Fruit fly (Drosophila melanogaster): Measurements from ENCODE around the gene msk.
A peak's percentile ranks its signal among the peaks of the same experiment; 100 is the strongest.

msk gene

dm6 chr3L:8110171-8110570, 5.8 kb upstream of the msk start, which contains the start of gene Nulp1 (continued):
- TF ChIP-seq salm (tag; optimal IDR thresholded peaks at IDR 0.05): no peak
- TF ChIP-seq Myb (GFP tag; optimal IDR thresholded peaks at IDR 0.05): peak; percentile 37
- TF ChIP-seq ci (GFP tag; IDR thresholded peaks at IDR 0.05): peak; percentile 85
- TF ChIP-seq Tbp (GFP tag; optimal IDR thresholded peaks at IDR 0.05): no peak
- TF ChIP-seq CG17612 (GFP tag; IDR thresholded peaks at IDR 0.05): no peak
- TF ChIP-seq BtbVII (GFP tag; optimal IDR thresholded peaks at IDR 0.05): no peak
- TF ChIP-seq CG11093 (GFP tag; IDR thresholded peaks at IDR 0.05): no peak
- no peak for TF ChIP-seq CG17361 (GFP tag; IDR thresholded peaks at IDR 0.05)
- TF ChIP-seq NFAT (GFP tag; IDR thresholded peaks at IDR 0.05): peak; percentile 65; the same call in 1 of the 2 replicates
- TF ChIP-seq wdn (GFP tag; IDR thresholded peaks at IDR 0.05): 0 out of 2 replicates have a peak, but pooled peaks have one; percentile 16
- TF ChIP-seq rib (GFP tag; IDR thresholded peaks at IDR 0.05): peak; percentile 57; the same call in 1 of the 2 replicates
- no peak for TF ChIP-seq caup (GFP tag; optimal IDR thresholded peaks at IDR 0.05; ENCODE audit: severe bottlenecking)
- no peak for TF ChIP-seq esg (GFP tag; conservative IDR thresholded peaks at IDR 0.05)
- TF ChIP-seq scrt (GFP tag; optimal IDR thresholded peaks at IDR 0.05): no peak
- no peak for TF ChIP-seq Hr3 (GFP tag; optimal IDR thresholded peaks at IDR 0.05)
- TF ChIP-seq CG3407 (GFP tag; optimal IDR thresholded peaks at IDR 0.05): no peak
- TF ChIP-seq hbn (GFP tag; IDR thresholded peaks at IDR 0.05; ENCODE audit: partially characterized antibody): no peak
- no peak for TF ChIP-seq CG7987 (GFP tag; optimal IDR thresholded peaks at IDR 0.05)
- TF ChIP-seq CG12391 (tag; optimal IDR thresholded peaks at IDR 0.05): no peak
- no peak for TF ChIP-seq CG4854 (GFP tag; optimal IDR thresholded peaks at IDR 0.05)
- TF ChIP-seq CG3838 (GFP tag; optimal IDR thresholded peaks at IDR 0.05): no peak
- TF ChIP-seq sug (tag; optimal IDR thresholded peaks at IDR 0.05): peak; percentile 70
- peak; percentile 57 for TF ChIP-seq HmgD (GFP tag; optimal IDR thresholded peaks at IDR 0.05)
- TF ChIP-seq phol (tag; optimal IDR thresholded peaks at IDR 0.05): peak; percentile 14
- no peak for TF ChIP-seq Camta (GFP tag; optimal IDR thresholded peaks at IDR 0.05)
- TF ChIP-seq CoRest (tag; optimal IDR thresholded peaks at IDR 0.05): no peak
- TF ChIP-seq CG18011 (GFP tag; optimal IDR thresholded peaks at IDR 0.05): no peak
- no peak for TF ChIP-seq Adf1 (GFP tag; IDR thresholded peaks at IDR 0.05)
- TF ChIP-seq dan (GFP tag; IDR thresholded peaks at IDR 0.05): no peak
- TF ChIP-seq CG32772 (GFP tag; IDR thresholded peaks at IDR 0.05): peak; percentile 70
- peak; percentile 42 for TF ChIP-seq Dref (GFP tag; IDR thresholded peaks at IDR 0.05)
- TF ChIP-seq Meics (GFP tag; optimal IDR thresholded peaks at IDR 0.05): peak; percentile 10
- no peak for TF ChIP-seq CG10462 (GFP tag; optimal IDR thresholded peaks at IDR 0.05)
- TF ChIP-seq Pdp1 (GFP tag; optimal IDR thresholded peaks at IDR 0.05): peak in 1 of 2 experiments; percentile 13
- no peak for TF ChIP-seq h (optimal IDR thresholded peaks at IDR 0.05)
- TF ChIP-seq cad (GFP tag; optimal IDR thresholded peaks at IDR 0.05): no peak
- TF ChIP-seq YL-1 (GFP tag; optimal IDR thresholded peaks at IDR 0.05): peak; percentile 48
- TF ChIP-seq CG12769 (tag; optimal IDR thresholded peaks at IDR 0.05): no peak
- TF ChIP-seq CG7372 (GFP tag; IDR thresholded peaks at IDR 0.05): no peak
- TF ChIP-seq CG31365 (tag; optimal IDR thresholded peaks at IDR 0.05): no peak
- TF ChIP-seq ewg (GFP tag; optimal IDR thresholded peaks at IDR 0.05): no peak
- no peak for TF ChIP-seq HLH4C (GFP tag; IDR thresholded peaks at IDR 0.05; ENCODE audit: partially characterized antibody)
- no peak for TF ChIP-seq gce (GFP tag; IDR thresholded peaks at IDR 0.05)
- TF ChIP-seq CG10209 (GFP tag; optimal IDR thresholded peaks at IDR 0.05): no peak
- no peak for TF ChIP-seq Ssrp (tag; optimal IDR thresholded peaks at IDR 0.05)
- no peak for TF ChIP-seq trh (GFP tag; optimal IDR thresholded peaks at IDR 0.05)
- TF ChIP-seq Deaf1 (tag; optimal IDR thresholded peaks at IDR 0.05): no peak
- TF ChIP-seq klu (GFP tag; IDR thresholded peaks at IDR 0.05): no peak
- peak; percentile 25; the same call in 1 of the 2 replicates for TF ChIP-seq Xrp1 (GFP tag; IDR thresholded peaks at IDR 0.05)
- no peak for TF ChIP-seq CG10959 (GFP tag; IDR thresholded peaks at IDR 0.05)
- TF ChIP-seq dmrt11E (tag; optimal IDR thresholded peaks at IDR 0.05): no peak
- TF ChIP-seq CG15269 (tag; optimal IDR thresholded peaks at IDR 0.05): no peak

All from whole organism, embryonic.